Fruit fly (Drosophila melanogaster): Measurements from ENCODE around the gene CG14329.

Gene CG14329

dm6 chr3R:17644019-17644418 is 34.9 kb downstream of the CG14329 start:
- TF ChIP-seq insv (optimal IDR thresholded peaks at IDR 0.05), result no peak
- no peak for TF ChIP-seq psq (optimal IDR thresholded peaks at IDR 0.05)
- TF ChIP-seq Sin3A (optimal IDR thresholded peaks at IDR 0.05), result no peak
- no peak for TF ChIP-seq ttk (optimal IDR thresholded peaks at IDR 0.05)
- TF ChIP-seq h (optimal IDR thresholded peaks at IDR 0.05), result no peak
- TF ChIP-seq Myc (optimal IDR thresholded peaks at IDR 0.05), result no peak

- no peak for TF ChIP-seq Sin3A (optimal IDR thresholded peaks at IDR 0.05)
- no peak for TF ChIP-seq psq (optimal IDR thresholded peaks at IDR 0.05)
- no peak for TF ChIP-seq ttk (optimal IDR thresholded peaks at IDR 0.05)
- TF ChIP-seq Myc (optimal IDR thresholded peaks at IDR 0.05), result no peak
- TF ChIP-seq insv (optimal IDR thresholded peaks at IDR 0.05), result no peak
- no peak for TF ChIP-seq h (optimal IDR thresholded peaks at IDR 0.05)
Measured at dm6 chr3R:17645239-17645638, 36.1 kb downstream of the CG14329 start.

dm6 chr3R:17646102-17647050 is 37.2 kb downstream of the CG14329 start:
- TF ChIP-seq psq (optimal IDR thresholded peaks at IDR 0.05) (no peak), h (optimal IDR thresholded peaks at IDR 0.05) (no peak), ttk (optimal IDR thresholded peaks at IDR 0.05) (no peak), Myc (optimal IDR thresholded peaks at IDR 0.05) (no peak), insv (optimal IDR thresholded peaks at IDR 0.05) (no peak), Sin3A (optimal IDR thresholded peaks at IDR 0.05) (no peak)

dm6 chr3R:17647444-17647843 is 38.3 kb downstream of the CG14329 start, which contains the start of gene CG14322:
Gene CG14322, plus strand, starts transcription at chr3R:17647679.
- TF ChIP-seq Sin3A (optimal IDR thresholded peaks at IDR 0.05), result no peak

dm6 chr3R:17653879-17654278 is 44.7 kb downstream of the CG14329 start:
- TF ChIP-seq insv (optimal IDR thresholded peaks at IDR 0.05) (no peak), h (optimal IDR thresholded peaks at IDR 0.05) (no peak), psq (optimal IDR thresholded peaks at IDR 0.05) (no peak), Myc (optimal IDR thresholded peaks at IDR 0.05) (no peak), ttk (optimal IDR thresholded peaks at IDR 0.05) (no peak), Sin3A (optimal IDR thresholded peaks at IDR 0.05) (no peak)

dm6 chr3R:17655040-17655439 is 45.9 kb downstream of the CG14329 start:
- TF ChIP-seq insv (optimal IDR thresholded peaks at IDR 0.05) (no peak), ttk (optimal IDR thresholded peaks at IDR 0.05) (no peak)

dm6 chr3R:17656923-17657322 is 47.8 kb downstream of the CG14329 start:
- TF ChIP-seq Sin3A (optimal IDR thresholded peaks at IDR 0.05) (no peak), psq (optimal IDR thresholded peaks at IDR 0.05) (no peak), insv (optimal IDR thresholded peaks at IDR 0.05) (no peak)
